Fruit fly (Drosophila melanogaster): Measurements from ENCODE around the gene CG33688.

Gene CG33688

dm6 chr3L:16168503-16169189, 30.4 kb upstream of the CG33688 start (continued):
- TF ChIP-seq CG8290 (GFP tag; optimal IDR thresholded peaks at IDR 0.05): no peak
- no peak for TF ChIP-seq CG8290 (tag; optimal IDR thresholded peaks at IDR 0.05)
- TF ChIP-seq Gug (GFP tag; IDR thresholded peaks at IDR 0.05): no peak
- peak; percentile 36 for TF ChIP-seq Ets65A (GFP tag)
- TF ChIP-seq CG32767 (GFP tag; IDR thresholded peaks at IDR 0.05): no peak
- no peak for TF ChIP-seq Nf-YB (GFP tag; optimal IDR thresholded peaks at IDR 0.05)
- TF ChIP-seq CG2116 (GFP tag; optimal IDR thresholded peaks at IDR 0.05): no peak
- no peak for TF ChIP-seq CG10959 (GFP tag; IDR thresholded peaks at IDR 0.05)
- 0 out of 2 replicates have a peak, but pooled peaks have one; percentile 12 for TF ChIP-seq CG31441 (GFP tag; IDR thresholded peaks at IDR 0.05)
- no peak for TF ChIP-seq vnd (GFP tag; IDR thresholded peaks at IDR 0.05; ENCODE audit: partially characterized antibody)
- TF ChIP-seq btn (GFP tag; optimal IDR thresholded peaks at IDR 0.05): no peak
- TF ChIP-seq B-H1 (GFP tag; IDR thresholded peaks at IDR 0.05): no peak
- no peak for TF ChIP-seq Oaz (GFP tag; IDR thresholded peaks at IDR 0.05)
- TF ChIP-seq pfk (GFP tag; optimal IDR thresholded peaks at IDR 0.05): no peak
- TF ChIP-seq phol (tag; optimal IDR thresholded peaks at IDR 0.05): peak; percentile 3
- TF ChIP-seq Rfx (GFP tag; IDR thresholded peaks at IDR 0.05): no peak
- no peak for TF ChIP-seq Dad (GFP tag; optimal IDR thresholded peaks at IDR 0.05)
- no peak for TF ChIP-seq CG17829 (tag; optimal IDR thresholded peaks at IDR 0.05)
- no peak for TF ChIP-seq jigr1 (GFP tag; IDR thresholded peaks at IDR 0.05)
- TF ChIP-seq shn (GFP tag; optimal IDR thresholded peaks at IDR 0.05): no peak
- TF ChIP-seq CG13296 (GFP tag; optimal IDR thresholded peaks at IDR 0.05): no peak
- peak in 1 of 2 experiments; percentile 4 for TF ChIP-seq Hr51 (GFP tag; optimal IDR thresholded peaks at IDR 0.05)
- TF ChIP-seq dmrt99B (tag; optimal IDR thresholded peaks at IDR 0.05): no peak
- no peak for TF ChIP-seq oc (tag; optimal IDR thresholded peaks at IDR 0.05)
- no peak for TF ChIP-seq org-1 (GFP tag; optimal IDR thresholded peaks at IDR 0.05)
- TF ChIP-seq Eip74EF (GFP tag; optimal IDR thresholded peaks at IDR 0.05): no peak
- TF ChIP-seq CG12744 (GFP tag; optimal IDR thresholded peaks at IDR 0.05): no peak
- no peak for TF ChIP-seq dm (GFP tag; optimal IDR thresholded peaks at IDR 0.05)
- 0 out of 2 replicates have a peak, but pooled peaks have one; percentile 21 for TF ChIP-seq ham (GFP tag; IDR thresholded peaks at IDR 0.05)
- no peak for TF ChIP-seq CG10274 (GFP tag; optimal IDR thresholded peaks at IDR 0.05)
- TF ChIP-seq CG15269 (tag; optimal IDR thresholded peaks at IDR 0.05): no peak
- TF ChIP-seq ftz-f1 (GFP tag; optimal IDR thresholded peaks at IDR 0.05): no peak
- no peak for TF ChIP-seq pum (GFP tag; optimal IDR thresholded peaks at IDR 0.05)
- TF ChIP-seq gem (tag; optimal IDR thresholded peaks at IDR 0.05): peak; percentile 22

dm6 chr3L:16170006-16170405, 29.0 kb upstream of the CG33688 start, which contains the start of gene CG33796:
TSS of gene CG33796 (minus strand) at chr3L:16170106.
- TF ChIP-seq gce (GFP tag; IDR thresholded peaks at IDR 0.05) (no peak), CG10431 (GFP tag; optimal IDR thresholded peaks at IDR 0.05) (no peak), CG1647 (GFP tag; optimal IDR thresholded peaks at IDR 0.05) (no peak), dysf (GFP tag; IDR thresholded peaks at IDR 0.05) (no peak), da (GFP tag; optimal IDR thresholded peaks at IDR 0.05) (no peak), Meics (GFP tag; optimal IDR thresholded peaks at IDR 0.05) (no peak), CG2712 (tag; optimal IDR thresholded peaks at IDR 0.05) (no peak), Pdp1 (GFP tag; optimal IDR thresholded peaks at IDR 0.05) (no peak), kah (GFP tag; optimal IDR thresholded peaks at IDR 0.05) (no peak), NfI (GFP tag; optimal IDR thresholded peaks at IDR 0.05) (no peak), CG18599 (GFP tag; optimal IDR thresholded peaks at IDR 0.05) (no peak), ssp (GFP tag; IDR thresholded peaks at IDR 0.05) (no peak), ftz-f1 (GFP tag; optimal IDR thresholded peaks at IDR 0.05) (no peak), CG8359 (GFP tag; optimal IDR thresholded peaks at IDR 0.05; ENCODE audit: borderline replicate concordance) (no peak), Hr51 (GFP tag; optimal IDR thresholded peaks at IDR 0.05) (no peak)

All from whole organism, embryonic.